Worm (Caenorhabditis elegans) whole organism, midembryonic: ENCODE data around the gene C10C6.7.

Experiments
- T22C8.4 ChIP-seq: fragments of 200-800 bp; sonication (Bioruptor generic); IDR thresholded peaks from 2 replicates; pipeline ENCODE4 v1.3.6; 2022; ENCODE audit warnings: missing genetic modification characterization, missing compliant biosample characterization
- cog-1 ChIP-seq: sonication (generic microtip); optimal IDR thresholded peaks from 2 replicates; lab custom pipeline; 2016; ENCODE audit warnings: missing genetic modification characterization, missing compliant biosample characterization
- flt-1 ChIP-seq: fragments of 200-800 bp; sonication (Bioruptor generic); IDR thresholded peaks from 2 replicates; pipeline ENCODE4 v1.3.6; 2022; ENCODE audit warnings: missing genetic modification characterization, missing compliant biosample characterization
- klf-2 ChIP-seq: fragments of 200-800 bp; sonication (Bioruptor generic); conservative IDR thresholded peaks from 2 replicates; pipeline ENCODE4 v1.3.6; 2022; ENCODE audit warnings: missing genetic modification reagents, missing genetic modification characterization, missing compliant biosample characterization
- med-1 ChIP-seq: sonication (generic microtip); optimal IDR thresholded peaks from 2 replicates; lab custom pipeline; 2017; ENCODE audit warnings: missing genetic modification characterization, mild to moderate bottlenecking, missing compliant biosample characterization, antibody characterized with exemption, missing genetic modification reagents; ENCODE audit not compliant: insufficient read depth
- ref-1 ChIP-seq: fragments of 200-800 bp; sonication (Bioruptor generic); conservative IDR thresholded peaks from 2 replicates; pipeline ENCODE4 v1.3.6; 2022; ENCODE audit warnings: missing genetic modification reagents, missing genetic modification characterization, missing compliant biosample characterization
- tab-1 ChIP-seq: fragments of 200-800 bp; sonication (Bioruptor generic); IDR thresholded peaks from 2 replicates; pipeline ENCODE4 v1.3.6; 2022; ENCODE audit warnings: missing genetic modification characterization, missing compliant biosample characterization
- ztf-23 ChIP-seq: fragments of 200-800 bp; sonication (Bioruptor generic); IDR thresholded peaks from 2 replicates; pipeline ENCODE4 v1.3.6; 2022; ENCODE audit warnings: missing genetic modification reagents, missing genetic modification characterization, missing compliant biosample characterization
- ztf-29 ChIP-seq: fragments of 200-800 bp; sonication (Bioruptor generic); IDR thresholded peaks from 2 replicates; pipeline ENCODE4 v1.3.6; 2022; ENCODE audit warnings: missing genetic modification reagents, missing genetic modification characterization, missing compliant biosample characterization

DNA sequence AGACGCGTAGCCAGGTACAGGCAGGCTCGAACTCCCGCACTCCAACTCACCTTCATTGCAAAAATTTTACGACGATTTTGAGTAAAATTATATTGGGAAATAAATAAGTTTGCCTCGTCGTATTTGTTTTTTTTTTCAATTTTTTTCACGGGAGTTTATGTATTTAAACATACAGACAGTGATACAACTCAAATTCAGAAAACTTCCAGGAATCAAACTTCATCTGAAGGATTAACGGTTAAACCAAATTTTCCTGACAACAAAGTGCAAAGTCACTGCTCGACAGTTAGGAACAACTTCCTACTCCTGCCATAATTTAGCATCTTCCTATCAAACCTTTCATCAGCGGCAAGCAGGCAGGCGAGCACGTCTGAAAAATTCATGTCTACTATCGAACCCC is 42.5 kb downstream of the C10C6.7 start, which contains the start of gene F22B3.8:
- TF ChIP-seq T22C8.4 (GFP tag; lab: Robert Waterston, UW) = no peak
- TF ChIP-seq klf-2 (GFP tag; lab: Robert Waterston, UW) = no peak
- TF ChIP-seq flt-1 (GFP tag; lab: Robert Waterston, UW) = no peak
- TF ChIP-seq ref-1 (GFP tag; lab: Robert Waterston, UW) = no peak
- TF ChIP-seq cog-1 = no peak
- no peak for TF ChIP-seq med-1 (GFP tag; lab: Kevin White, UChicago)
- TF ChIP-seq tab-1 = no peak
- no peak for TF ChIP-seq ztf-23
- no peak for TF ChIP-seq ztf-29 (GFP tag; lab: Robert Waterston, UW)
